Worm (Caenorhabditis elegans) whole organism, young adult: ENCODE measurements around the gene spp-5.

Experiments used
- B0019.2 ChIP-seq: fragments of 200-800 bp; sonication (Bioruptor generic); conservative IDR thresholded peaks from 2 replicates; pipeline ENCODE4 v1.3.6; 2022; ENCODE audit warnings: missing genetic modification reagents, missing genetic modification characterization, missing compliant biosample characterization
- B0261.1 ChIP-seq: sonication (generic microtip); optimal IDR thresholded peaks from 2 replicates; lab custom pipeline; 2016; ENCODE audit warnings: mild to moderate bottlenecking, missing genetic modification characterization, moderate library complexity, missing compliant biosample characterization
- C06A6.2 ChIP-seq: fragments of 200-800 bp; sonication (Bioruptor generic); conservative IDR thresholded peaks from 2 replicates; pipeline ENCODE4 v1.3.6; 2022; ENCODE audit warnings: missing genetic modification characterization, missing compliant biosample characterization
- D2030.7 ChIP-seq: fragments of 200-800 bp; sonication (Bioruptor generic); IDR thresholded peaks from 2 replicates; pipeline ENCODE4 v1.3.6; 2022; ENCODE audit warnings: missing genetic modification reagents, missing genetic modification characterization, missing compliant biosample characterization
- F39B2.1 ChIP-seq: fragments of 200-800 bp; sonication (Bioruptor generic); IDR thresholded peaks from 2 replicates; pipeline ENCODE4 v1.3.6; 2022; ENCODE audit warnings: missing genetic modification reagents, missing genetic modification characterization, missing compliant biosample characterization
- F52B5.7 ChIP-seq: sonication (generic microtip); optimal IDR thresholded peaks from 2 replicates; lab custom pipeline; 2016; ENCODE audit warnings: mild to moderate bottlenecking, missing genetic modification characterization, missing compliant biosample characterization
- F57A8.1 ChIP-seq: fragments of 200-800 bp; sonication (Bioruptor generic); optimal IDR thresholded peaks from 2 replicates; lab custom pipeline; 2018; ENCODE audit warnings: mild to moderate bottlenecking, missing genetic modification characterization, moderate library complexity, missing compliant biosample characterization
- K12H6.12 ChIP-seq: fragments of 200-800 bp; sonication (Bioruptor generic); optimal IDR thresholded peaks from 2 replicates; lab custom pipeline; 2018; ENCODE audit warnings: mild to moderate bottlenecking, missing genetic modification characterization, missing compliant biosample characterization
- Y56A3A.18 ChIP-seq: fragments of 200-800 bp; sonication (Bioruptor generic); IDR thresholded peaks from 2 replicates; pipeline ENCODE4 v1.3.6; 2022; ENCODE audit warnings: missing genetic modification reagents, missing genetic modification characterization, missing compliant biosample characterization
- Y95B8A.8 ChIP-seq: fragments of 200-800 bp; sonication (Bioruptor generic); IDR thresholded peaks from 2 replicates; pipeline ENCODE4 v1.3.6; 2022; ENCODE audit warnings: missing genetic modification reagents, missing genetic modification characterization, missing compliant biosample characterization
- ZK185.1 ChIP-seq: sonication (generic microtip); optimal IDR thresholded peaks from 2 replicates; lab custom pipeline; 2016; ENCODE audit warnings: mild to moderate bottlenecking, missing genetic modification characterization, missing compliant biosample characterization; ENCODE audit not compliant: poor library complexity, severe bottlenecking
- akir-1 ChIP-seq: fragments of 200-800 bp; sonication (Bioruptor generic); optimal IDR thresholded peaks from 2 replicates; lab custom pipeline; 2018; ENCODE audit warnings: mild to moderate bottlenecking, missing genetic modification characterization, moderate library complexity, missing compliant biosample characterization
- ama-1 ChIP-seq, 3 experiments: fragments of 150-350 bp in 1 of 3; sonication (generic microtip) in 2 of 3; optimal IDR thresholded peaks; 2 replicates each; lab custom pipeline; 2014 to 2018; ENCODE audit warnings: missing biosample characterization in 2 of 3, missing genetic modification characterization in 2 of 3, missing genetic modification reagents in 2 of 3
- attf-3 ChIP-seq: fragments of 200-800 bp; sonication (Bioruptor generic); conservative IDR thresholded peaks from 2 replicates; pipeline ENCODE4 v1.3.6; 2022; ENCODE audit warnings: missing genetic modification reagents, missing genetic modification characterization, missing compliant biosample characterization
- attf-5 ChIP-seq: fragments of 200-800 bp; sonication (Bioruptor generic); optimal IDR thresholded peaks from 2 replicates; lab custom pipeline; 2018; ENCODE audit warnings: mild to moderate bottlenecking, missing genetic modification characterization, missing compliant biosample characterization
- attf-6 ChIP-seq: fragments of 200-800 bp; sonication (Bioruptor generic); IDR thresholded peaks from 2 replicates; pipeline ENCODE4 v1.3.6; 2022; ENCODE audit warnings: missing genetic modification reagents, missing genetic modification characterization, missing compliant biosample characterization
- bed-2 ChIP-seq: fragments of 200-800 bp; sonication (Bioruptor generic); IDR thresholded peaks from 2 replicates; pipeline ENCODE4 v1.3.6; 2022; ENCODE audit warnings: missing genetic modification reagents, missing genetic modification characterization, missing compliant biosample characterization
- ccch-3 ChIP-seq: fragments of 200-800 bp; sonication (Bioruptor generic); optimal IDR thresholded peaks from 2 replicates; lab custom pipeline; 2018; ENCODE audit warnings: mild to moderate bottlenecking, missing genetic modification characterization, missing compliant biosample characterization
- ceh-100 ChIP-seq: fragments of 200-800 bp; sonication (Bioruptor generic); IDR thresholded peaks from 2 replicates; pipeline ENCODE4 v1.3.6; 2022; ENCODE audit warnings: missing genetic modification reagents, missing genetic modification characterization, missing compliant biosample characterization
- ceh-79 ChIP-seq: sonication (generic microtip); optimal IDR thresholded peaks from 2 replicates; lab custom pipeline; 2017; ENCODE audit warnings: mild to moderate bottlenecking, missing genetic modification characterization, missing compliant biosample characterization
- ceh-91 ChIP-seq: fragments of 200-800 bp; sonication (Bioruptor generic); IDR thresholded peaks from 2 replicates; pipeline ENCODE4 v1.3.6; 2022; ENCODE audit warnings: missing genetic modification reagents, missing genetic modification characterization, missing compliant biosample characterization
- chd-7 ChIP-seq: sonication (generic microtip); optimal IDR thresholded peaks from 2 replicates; lab custom pipeline; 2016; ENCODE audit warnings: mild to moderate bottlenecking, missing genetic modification characterization, moderate library complexity, missing compliant biosample characterization
- efl-1 ChIP-seq: fragments of 150-350 bp; optimal IDR thresholded peaks from 2 replicates; lab custom pipeline; 2014; ENCODE audit warnings: missing biosample characterization, missing genetic modification reagents, missing genetic modification characterization
- ets-4 ChIP-seq: fragments of 200-800 bp; sonication (Bioruptor generic); optimal IDR thresholded peaks from 2 replicates; lab custom pipeline; 2018; ENCODE audit warnings: mild to moderate bottlenecking, missing genetic modification characterization, missing compliant biosample characterization
- fkh-3 ChIP-seq: sonication (generic microtip); optimal IDR thresholded peaks from 2 replicates; lab custom pipeline; 2016; ENCODE audit warnings: mild to moderate bottlenecking, missing genetic modification characterization, missing compliant biosample characterization
- hlh-26 ChIP-seq: fragments of 200-800 bp; sonication (Bioruptor generic); conservative IDR thresholded peaks from 2 replicates; pipeline ENCODE4 v1.3.6; 2022; ENCODE audit warnings: missing genetic modification reagents, missing genetic modification characterization, missing compliant biosample characterization
- hmg-20 ChIP-seq: fragments of 200-800 bp; sonication (Bioruptor generic); IDR thresholded peaks from 2 replicates; pipeline ENCODE4 v1.3.6; 2022; ENCODE audit warnings: missing genetic modification reagents, missing genetic modification characterization, missing compliant biosample characterization
- hsf-1 ChIP-seq: fragments of 200-800 bp; sonication (Bioruptor generic); IDR thresholded peaks from 2 replicates; pipeline ENCODE4 v1.3.6; 2022; ENCODE audit warnings: missing genetic modification reagents, missing genetic modification characterization, missing compliant biosample characterization
- let-526 ChIP-seq: fragments of 200-800 bp; sonication (Bioruptor generic); IDR thresholded peaks from 2 replicates; pipeline ENCODE4 v1.3.6; 2022; ENCODE audit warnings: missing genetic modification reagents, missing genetic modification characterization, missing compliant biosample characterization
- lin-26 ChIP-seq: fragments of 200-800 bp; sonication (Bioruptor generic); IDR thresholded peaks from 2 replicates; pipeline ENCODE4 v1.3.6; 2022; ENCODE audit warnings: missing genetic modification reagents, missing genetic modification characterization, missing compliant biosample characterization
- lin-35 ChIP-seq, 3 experiments: fragments of 150-350 bp in 2 of 3; sonication (generic microtip) in 1 of 3; optimal IDR thresholded peaks; 2 replicates each; lab custom pipeline; 2014 to 2018; ENCODE audit warnings: missing biosample characterization in 3 of 3, missing genetic modification characterization in 3 of 3, missing genetic modification reagents in 3 of 3
- madf-10 ChIP-seq: sonication (generic microtip); optimal IDR thresholded peaks from 2 replicates; lab custom pipeline; 2016; ENCODE audit warnings: mild to moderate bottlenecking, missing genetic modification characterization, missing compliant biosample characterization
- madf-6 ChIP-seq: fragments of 200-800 bp; sonication (Bioruptor generic); IDR thresholded peaks from 2 replicates; pipeline ENCODE4 v1.3.6; 2022; ENCODE audit warnings: missing genetic modification reagents, missing genetic modification characterization, missing compliant biosample characterization
- mel-28 ChIP-seq: sonication (generic microtip); optimal IDR thresholded peaks from 2 replicates; lab custom pipeline; 2016; ENCODE audit warnings: borderline replicate concordance, mild to moderate bottlenecking, missing genetic modification characterization, missing compliant biosample characterization
- mes-4 ChIP-seq: sonication (generic microtip); optimal IDR thresholded peaks from 2 replicates; lab custom pipeline; 2016; ENCODE audit warnings: missing genotype, missing genetic modification characterization, missing compliant biosample characterization
- nfyb-1 ChIP-seq: fragments of 200-800 bp; sonication (Bioruptor generic); IDR thresholded peaks from 2 replicates; pipeline ENCODE4 v1.3.6; 2022; ENCODE audit warnings: missing genetic modification reagents, missing genetic modification characterization, missing compliant biosample characterization
- pbrm-1 ChIP-seq: fragments of 200-800 bp; sonication (Bioruptor generic); IDR thresholded peaks from 2 replicates; pipeline ENCODE4 v1.3.6; 2022; ENCODE audit warnings: missing genetic modification reagents, missing genetic modification characterization, missing compliant biosample characterization
- snpc-1.1 ChIP-seq: sonication (generic microtip); optimal IDR thresholded peaks from 2 replicates; lab custom pipeline; 2017; ENCODE audit warnings: missing genetic modification characterization, mild to moderate bottlenecking, missing compliant biosample characterization, antibody characterized with exemption, moderate library complexity, missing genotype, missing genetic modification reagents; ENCODE audit not compliant: insufficient read depth
- snpc-3.4 ChIP-seq: sonication (generic microtip); optimal IDR thresholded peaks from 2 replicates; lab custom pipeline; 2017; ENCODE audit warnings: missing genetic modification characterization, mild to moderate bottlenecking, missing compliant biosample characterization, antibody characterized with exemption, moderate library complexity, missing genotype, missing genetic modification reagents
- snpc-4 ChIP-seq, 5 experiments: fragments of 150-350 bp in 1 of 5; sonication (generic microtip) in 4 of 5; optimal IDR thresholded peaks; 2 replicates each; lab custom pipeline; 2014 to 2018; ENCODE audit warnings: missing genetic modification characterization in 5 of 5, missing biosample characterization in 3 of 5, antibody characterized with exemption in 2 of 5, mild to moderate bottlenecking in 2 of 5, missing compliant biosample characterization in 2 of 5, missing genotype in 2 of 5, moderate library complexity in 2 of 5, missing genetic modification reagents in 1 of 5
- somi-1 ChIP-seq: fragments of 200-800 bp; sonication (Bioruptor generic); optimal IDR thresholded peaks from 2 replicates; lab custom pipeline; 2018; ENCODE audit warnings: mild to moderate bottlenecking, missing genetic modification characterization, missing compliant biosample characterization
- tbp1 ChIP-seq: fragments of 200-800 bp; sonication (Bioruptor generic); optimal IDR thresholded peaks from 2 replicates; lab custom pipeline; 2018; ENCODE audit warnings: mild to moderate bottlenecking, missing genetic modification characterization, missing compliant biosample characterization
- unc-130 ChIP-seq: sonication (generic microtip); optimal IDR thresholded peaks from 2 replicates; lab custom pipeline; 2016; ENCODE audit warnings: missing genetic modification reagents, missing genetic modification characterization, missing compliant biosample characterization
- zfh-2 ChIP-seq: fragments of 200-800 bp; sonication (Bioruptor generic); conservative IDR thresholded peaks from 2 replicates; pipeline ENCODE4 v1.3.6; 2022; ENCODE audit warnings: missing genetic modification reagents, missing genetic modification characterization, missing compliant biosample characterization
- zim-3 ChIP-seq: sonication (generic microtip); optimal IDR thresholded peaks from 2 replicates; lab custom pipeline; 2017; ENCODE audit warnings: mild to moderate bottlenecking, missing genetic modification characterization, moderate library complexity, missing compliant biosample characterization
- ztf-25 ChIP-seq: fragments of 200-800 bp; sonication (Bioruptor generic); IDR thresholded peaks from 2 replicates; pipeline ENCODE4 v1.3.6; 2022; ENCODE audit warnings: missing genetic modification reagents, missing genetic modification characterization, missing compliant biosample characterization
- ztf-28 ChIP-seq: fragments of 200-800 bp; sonication (Bioruptor generic); IDR thresholded peaks from 2 replicates; pipeline ENCODE4 v1.3.6; 2022; ENCODE audit warnings: missing genetic modification reagents, missing genetic modification characterization, missing compliant biosample characterization

Gene spp-5

DNA sequence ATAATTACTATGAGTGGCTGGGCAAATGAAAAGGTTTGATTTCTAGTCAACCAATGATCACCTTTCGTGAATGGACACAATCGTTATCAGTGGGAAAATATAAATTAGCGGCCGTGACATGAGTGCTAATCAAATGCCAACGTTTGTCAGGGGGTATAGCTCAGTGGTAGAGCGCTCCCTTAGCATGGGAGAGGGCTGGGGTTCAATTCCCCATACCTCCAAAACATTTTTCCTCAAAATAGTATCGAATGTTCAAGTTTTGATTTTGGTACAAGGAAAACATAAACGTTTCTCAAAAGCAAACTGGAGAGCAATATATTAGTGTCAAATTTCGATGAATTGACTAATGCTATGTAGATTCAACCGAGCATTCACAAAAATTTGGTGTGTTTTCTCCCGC, 3.5 kb upstream of the spp-5 start (continued):
- TF ChIP-seq mes-4 (tag; lab: Kevin White, UChicago) = no peak
- no peak for TF ChIP-seq unc-130
- peak; percentile 14 for TF ChIP-seq fkh-3 (tag; lab: Kevin White, UChicago)
- peak; percentile 6 for TF ChIP-seq zim-3 (tag; lab: Kevin White, UChicago)
- TF ChIP-seq somi-1 (GFP tag; lab: Kevin White, UChicago) = peak; percentile 14
- TF ChIP-seq ccch-3 = no peak
- peak; percentile 77 for TF ChIP-seq snpc-4 (GFP tag; optimal IDR thresholded peaks at IDR 0.05; lab: Kevin White, UChicago)
- TF ChIP-seq snpc-4 (tag; optimal IDR thresholded peaks at IDR 0.05; lab: Kevin White, UChicago) = peak in 3 of 4 experiments; percentile 62 to 80 (median 79)
- TF ChIP-seq madf-10 = peak; percentile 50
- TF ChIP-seq ztf-25 (GFP tag; lab: Robert Waterston, UW) = peak; percentile 71; the same call in 1 of the 2 replicates
- peak; percentile 67 for TF ChIP-seq chd-7 (tag; lab: Kevin White, UChicago)
- TF ChIP-seq zfh-2 (GFP tag; lab: Robert Waterston, UW) = no peak
- 0 out of 2 replicates have a peak, but pooled peaks have one; percentile 47 for TF ChIP-seq attf-6
- TF ChIP-seq ceh-91 = 0 out of 2 replicates have a peak, but pooled peaks have one; percentile 27
- TF ChIP-seq mel-28 (tag; lab: Kevin White, UChicago) = no peak
- no peak for TF ChIP-seq hsf-1
- no peak for TF ChIP-seq efl-1 (GFP tag; lab: Kevin White, UChicago)
- no peak for TF ChIP-seq Y95B8A.8 (GFP tag; lab: Robert Waterston, UW)
- TF ChIP-seq bed-2 (GFP tag; lab: Robert Waterston, UW) = no peak
- TF ChIP-seq hlh-26 (GFP tag; lab: Robert Waterston, UW) = no peak
- peak; percentile 82 for TF ChIP-seq Y56A3A.18
- no peak for TF ChIP-seq ceh-100
- TF ChIP-seq B0019.2 = no peak
- peak; percentile 0 for TF ChIP-seq K12H6.12 (tag; lab: Kevin White, UChicago)
- TF ChIP-seq tbp1 = peak; percentile 93
- TF ChIP-seq F57A8.1 (GFP tag; lab: Kevin White, UChicago) = peak; percentile 8
- peak; percentile 17 for TF ChIP-seq F52B5.7 (tag; lab: Kevin White, UChicago)
- peak; percentile 39; the same call in 1 of the 2 replicates for TF ChIP-seq madf-6 (GFP tag; lab: Robert Waterston, UW)
- TF ChIP-seq ztf-28 (GFP tag; lab: Robert Waterston, UW) = no peak
- TF ChIP-seq let-526 (GFP tag; lab: Robert Waterston, UW) = no peak
- TF ChIP-seq attf-5 (GFP tag; lab: Kevin White, UChicago) = peak; percentile 44
- no peak for TF ChIP-seq F39B2.1 (GFP tag; lab: Robert Waterston, UW)
- TF ChIP-seq ceh-79 (tag; lab: Kevin White, UChicago) = no peak
- TF ChIP-seq C06A6.2 (GFP tag; lab: Robert Waterston, UW) = no peak
- TF ChIP-seq ama-1 (optimal IDR thresholded peaks at IDR 0.05; lab: Kevin White, UChicago) = no peak
- peak in 1 of 2 experiments; percentile 25 for TF ChIP-seq ama-1 (GFP tag; optimal IDR thresholded peaks at IDR 0.05; lab: Kevin White, UChicago)
- TF ChIP-seq ZK185.1 (tag; lab: Kevin White, UChicago) = peak; percentile 32
- peak; percentile 83 for TF ChIP-seq snpc-3.4 (tag; lab: Kevin White, UChicago)
- TF ChIP-seq lin-26 = peak; percentile 88
- TF ChIP-seq D2030.7 (GFP tag; lab: Robert Waterston, UW) = no peak; the same call in 1 of the 2 replicates
- 0 out of 2 replicates have a peak, but pooled peaks have one; percentile 40 for TF ChIP-seq hmg-20 (GFP tag; lab: Robert Waterston, UW)
- TF ChIP-seq lin-35 (GFP tag; optimal IDR thresholded peaks at IDR 0.05; lab: Kevin White, UChicago) = peak in 1 of 3 experiments; percentile 2
- TF ChIP-seq attf-3 = no peak
- no peak for TF ChIP-seq akir-1 (GFP tag; lab: Kevin White, UChicago)
- TF ChIP-seq pbrm-1 (GFP tag; lab: Robert Waterston, UW) = peak; percentile 78
- peak; percentile 82 for TF ChIP-seq snpc-1.1
- peak; percentile 75 for TF ChIP-seq nfyb-1 (GFP tag; lab: Robert Waterston, UW)
- TF ChIP-seq B0261.1 (tag; lab: Kevin White, UChicago) = peak; percentile 88
- peak; percentile 18 for TF ChIP-seq ets-4
